Worm (Caenorhabditis elegans) whole organism, L2 larva: ENCODE measurements around the gene F38E9.6.

Source experiments
- mdl-1 ChIP-seq, 2 experiments: fragments of 150-350 bp in 1 of 2; sonication (generic microtip) in 1 of 2; optimal IDR thresholded peaks; 2 replicates each; lab custom pipeline; 2017; ENCODE audit warnings: missing biosample characterization in 2 of 2, missing genetic modification characterization in 2 of 2
- nhr-10 ChIP-seq: sonication (generic microtip); optimal IDR thresholded peaks from 2 replicates; lab custom pipeline; 2017; ENCODE audit warnings: missing biosample characterization, missing genetic modification characterization
- nhr-11 ChIP-seq: fragments of 150-350 bp; optimal IDR thresholded peaks from 2 replicates; lab custom pipeline; 2014; ENCODE audit warnings: missing biosample characterization, missing genetic modification characterization
- peb-1 ChIP-seq: fragments of 150-350 bp; optimal IDR thresholded peaks from 2 replicates; lab custom pipeline; 2014; ENCODE audit warnings: missing biosample characterization, missing genetic modification characterization
- unc-62 ChIP-seq: fragments of 150-350 bp; optimal IDR thresholded peaks from 2 replicates; lab custom pipeline; 2014; ENCODE audit warnings: missing biosample characterization, missing genetic modification reagents, missing genetic modification characterization
- ztf-4 ChIP-seq: fragments of 150-350 bp; optimal IDR thresholded peaks from 2 replicates; lab custom pipeline; 2014; ENCODE audit warnings: missing biosample characterization, missing genetic modification characterization

DNA sequence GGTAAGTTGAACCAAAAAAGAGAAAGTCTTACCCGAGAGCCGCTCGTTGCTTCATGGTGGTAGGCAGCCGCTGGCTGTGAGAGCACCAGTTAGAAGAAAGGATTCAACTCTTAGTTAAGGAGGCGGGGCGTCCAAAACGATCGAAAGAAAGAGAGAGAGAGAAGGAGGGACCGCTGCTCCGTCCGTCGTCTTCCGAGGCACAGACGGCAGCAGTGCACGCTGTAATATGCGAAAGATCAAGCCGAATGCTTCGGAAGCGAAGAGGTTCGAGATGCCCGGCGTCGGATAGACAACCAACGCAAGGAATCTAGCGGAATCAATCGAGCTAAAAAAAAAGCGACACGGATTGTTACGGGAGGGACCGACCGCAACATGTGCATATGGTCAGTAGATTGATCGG lies 43.0 kb upstream of the F38E9.6 start, which contains the start of gene let-2:
- TF ChIP-seq unc-62 (GFP tag; lab: Kevin White, UChicago) = no peak
- TF ChIP-seq mdl-1 (tag; optimal IDR thresholded peaks at IDR 0.05; lab: Kevin White, UChicago) = no peak
- no peak for TF ChIP-seq peb-1 (tag; lab: Kevin White, UChicago)
- no peak for TF ChIP-seq ztf-4 (tag; lab: Kevin White, UChicago)
- TF ChIP-seq nhr-11 (tag; lab: Kevin White, UChicago) = no peak
- TF ChIP-seq nhr-10 (tag; lab: Kevin White, UChicago) = no peak
